Worm (Caenorhabditis elegans) whole organism, mixed stage, embryonic: Measurements from ENCODE around the gene T28A11.4.

Source experiments
- blmp-1 ChIP-seq: fragments of 150-350 bp; optimal IDR thresholded peaks from 2 replicates; lab custom pipeline; 2014; ENCODE audit warnings: missing biosample characterization, missing genetic modification characterization
- elt-3 ChIP-seq: fragments of 150-350 bp; optimal IDR thresholded peaks from 2 replicates; lab custom pipeline; 2014; ENCODE audit warnings: missing biosample characterization, missing genetic modification characterization
- ham-2 ChIP-seq: fragments of 200-800 bp; sonication (Bioruptor generic); optimal IDR thresholded peaks from 2 replicates; lab custom pipeline; 2018; ENCODE audit warnings: mild to moderate bottlenecking, missing genetic modification characterization, missing compliant biosample characterization
- lin-32 ChIP-seq: fragments of 200-800 bp; sonication (Bioruptor generic); optimal IDR thresholded peaks from 2 replicates; lab custom pipeline; 2018; ENCODE audit warnings: mild to moderate bottlenecking, missing genetic modification characterization, missing compliant biosample characterization
- mab-5 ChIP-seq: fragments of 150-350 bp; optimal IDR thresholded peaks from 2 replicates; lab custom pipeline; 2014; ENCODE audit warnings: missing biosample characterization, missing genetic modification characterization
- nhr-237 ChIP-seq: fragments of 150-350 bp; optimal IDR thresholded peaks from 2 replicates; lab custom pipeline; 2014; ENCODE audit warnings: missing biosample characterization, missing genetic modification characterization
- nhr-28 ChIP-seq: fragments of 150-350 bp; optimal IDR thresholded peaks from 2 replicates; lab custom pipeline; 2014; ENCODE audit warnings: missing biosample characterization, missing genetic modification characterization
- nhr-76 ChIP-seq: sonication (generic microtip); optimal IDR thresholded peaks from 2 replicates; lab custom pipeline; 2017; ENCODE audit warnings: missing biosample characterization, missing genetic modification characterization
- pha-4 ChIP-seq: fragments of 150-350 bp; optimal IDR thresholded peaks from 2 replicates; lab custom pipeline; 2018; ENCODE audit warnings: missing biosample characterization, missing genetic modification reagents, missing genetic modification characterization
- sem-2 ChIP-seq: fragments of 200-800 bp; sonication (Bioruptor generic); optimal IDR thresholded peaks from 2 replicates; lab custom pipeline; 2018; ENCODE audit warnings: mild to moderate bottlenecking, missing genetic modification characterization, missing compliant biosample characterization
- snpc-4 ChIP-seq: fragments of 150-350 bp; optimal IDR thresholded peaks from 2 replicates; lab custom pipeline; 2014; ENCODE audit warnings: missing biosample characterization, missing genetic modification characterization
- unc-62 ChIP-seq: fragments of 150-350 bp; optimal IDR thresholded peaks from 2 replicates; lab custom pipeline; 2014; ENCODE audit warnings: missing biosample characterization, missing genetic modification reagents, missing genetic modification characterization
- zip-8 ChIP-seq: fragments of 150-350 bp; optimal IDR thresholded peaks from 2 replicates; lab custom pipeline; 2014; ENCODE audit warnings: missing biosample characterization, missing genetic modification characterization
- ztf-11 ChIP-seq: fragments of 150-350 bp; optimal IDR thresholded peaks from 2 replicates; lab custom pipeline; 2014; ENCODE audit warnings: missing biosample characterization, missing genetic modification characterization

DNA sequence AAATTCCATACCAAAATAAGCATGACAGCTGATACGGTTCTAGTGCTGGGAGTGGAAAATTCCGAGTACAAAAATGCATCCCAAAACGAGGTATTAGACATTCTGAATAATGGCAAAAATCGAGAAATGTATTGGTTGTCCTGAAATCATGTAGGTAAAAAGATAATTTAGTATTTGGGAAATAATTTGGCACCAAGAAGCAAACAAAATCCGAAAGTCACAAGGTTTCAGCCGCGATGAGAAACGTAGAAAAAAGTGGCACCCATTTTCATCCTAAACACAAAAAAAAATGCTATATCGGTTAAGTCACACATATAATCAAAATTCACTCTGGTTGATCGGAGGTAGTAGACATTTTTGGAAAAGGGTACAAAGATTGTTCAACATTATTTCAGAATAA lies 23.9 kb downstream of the T28A11.4 start, which contains the start of gene srx-122:
- TF ChIP-seq elt-3 (tag; lab: Kevin White, UChicago) (no peak), snpc-4 (tag; lab: Kevin White, UChicago) (no peak), lin-32 (GFP tag; lab: Kevin White, UChicago) (no peak), pha-4 (tag; lab: Kevin White, UChicago) (no peak), nhr-237 (tag; lab: Kevin White, UChicago) (no peak), zip-8 (tag; lab: Kevin White, UChicago) (no peak), ztf-11 (no peak), blmp-1 (tag; lab: Kevin White, UChicago) (no peak), mab-5 (tag; lab: Kevin White, UChicago) (no peak), nhr-76 (tag; lab: Kevin White, UChicago) (no peak), nhr-28 (no peak), unc-62 (GFP tag; lab: Kevin White, UChicago) (no peak), ham-2 (no peak), sem-2 (GFP tag; lab: Kevin White, UChicago) (no peak)
